Worm (Caenorhabditis elegans) whole organism, L4 larva: ENCODE measurements around the gene tost-1.
A peak's percentile ranks its signal among the peaks of the same experiment; 100 is the strongest.

Experiments
- F26F4.8 ChIP-seq: fragments of 200-800 bp; sonication (Bioruptor generic); conservative IDR thresholded peaks from 2 replicates; pipeline ENCODE4 v1.3.6; 2022; ENCODE audit warnings: missing genetic modification characterization, missing compliant biosample characterization
- F37D6.2 ChIP-seq: sonication (generic microtip); optimal IDR thresholded peaks from 2 replicates; lab custom pipeline; 2016; ENCODE audit warnings: mild to moderate bottlenecking, missing genetic modification characterization, missing compliant biosample characterization
- F44E2.7 ChIP-seq: fragments of 200-800 bp; sonication (Bioruptor generic); IDR thresholded peaks from 2 replicates; pipeline ENCODE4 v2.1.2; 2022; ENCODE audit warnings: missing genetic modification characterization, missing compliant biosample characterization
- T26A8.4 ChIP-seq: fragments of 200-800 bp; sonication (Bioruptor generic); IDR thresholded peaks from 2 replicates; pipeline ENCODE4 v1.3.6; 2022; ENCODE audit warnings: missing genetic modification characterization, missing compliant biosample characterization
- Y75B8A.6 ChIP-seq: fragments of 200-800 bp; sonication (Bioruptor generic); IDR thresholded peaks from 2 replicates; pipeline ENCODE4 v1.3.6; 2022; ENCODE audit warnings: missing genetic modification reagents, missing genetic modification characterization, missing compliant biosample characterization
- ZK337.2 ChIP-seq: fragments of 200-800 bp; sonication (Bioruptor generic); IDR thresholded peaks from 2 replicates; pipeline ENCODE4 v1.3.6; 2022; ENCODE audit warnings: missing genetic modification reagents, missing genetic modification characterization, missing compliant biosample characterization
- aha-1 ChIP-seq: fragments of 150-350 bp; peaks from one replicate; lab custom pipeline; 2014; ENCODE audit warnings: missing biosample characterization, missing genetic modification characterization
- aly-2 ChIP-seq: sonication (generic microtip); optimal IDR thresholded peaks from 2 replicates; lab custom pipeline; 2018; ENCODE audit warnings: missing biosample characterization, missing genetic modification characterization
- ama-1 ChIP-seq: fragments of 150-350 bp; optimal IDR thresholded peaks from 2 replicates; lab custom pipeline; 2014; ENCODE audit warnings: inconsistent platforms, mixed read lengths
- arid-1 ChIP-seq: fragments of 200-800 bp; sonication (Bioruptor generic); conservative IDR thresholded peaks from 2 replicates; pipeline ENCODE4 v1.3.6; 2022; ENCODE audit warnings: missing genetic modification reagents, missing genetic modification characterization, missing compliant biosample characterization
- ceh-28 ChIP-seq: fragments of 150-350 bp; optimal IDR thresholded peaks from 2 replicates; lab custom pipeline; 2014; ENCODE audit warnings: missing biosample characterization, missing genetic modification reagents, missing genetic modification characterization
- ceh-62 ChIP-seq: sonication (generic microtip); optimal IDR thresholded peaks from 2 replicates; lab custom pipeline; 2017; ENCODE audit warnings: missing biosample characterization, missing genetic modification characterization
- ceh-82 ChIP-seq: sonication (generic microtip); optimal IDR thresholded peaks from 2 replicates; lab custom pipeline; 2017; ENCODE audit warnings: missing biosample characterization, missing genetic modification characterization
- ces-1 ChIP-seq: fragments of 150-350 bp; sonication (generic microtip); optimal IDR thresholded peaks from 4 replicates; lab custom pipeline; 2014; ENCODE audit warnings: missing biosample characterization, missing genetic modification reagents, missing genetic modification characterization
- cey-2 ChIP-seq: sonication (generic microtip); optimal IDR thresholded peaks from 3 replicates; lab custom pipeline; 2017; ENCODE audit warnings: missing genetic modification characterization, mild to moderate bottlenecking, missing compliant biosample characterization, antibody characterized with exemption, borderline replicate concordance; ENCODE audit not compliant: insufficient read depth
- dmd-8 ChIP-seq: fragments of 200-800 bp; sonication (Bioruptor generic); IDR thresholded peaks from 2 replicates; pipeline ENCODE4 v1.3.6; 2022; ENCODE audit warnings: missing genetic modification characterization, missing compliant biosample characterization
- dmd-9 ChIP-seq: fragments of 200-800 bp; sonication (Bioruptor generic); IDR thresholded peaks from 2 replicates; pipeline ENCODE4 v1.3.6; 2022; ENCODE audit warnings: missing genetic modification reagents, missing genetic modification characterization, missing compliant biosample characterization
- duxl-1 ChIP-seq: sonication (generic microtip); optimal IDR thresholded peaks from 2 replicates; lab custom pipeline; 2016; ENCODE audit warnings: mild to moderate bottlenecking, missing genetic modification characterization, moderate library complexity, missing compliant biosample characterization; ENCODE audit not compliant: poor library complexity
- dve-1 ChIP-seq: sonication (generic microtip); optimal IDR thresholded peaks from 2 replicates; lab custom pipeline; 2017; ENCODE audit warnings: antibody characterized with exemption, mild to moderate bottlenecking, missing genetic modification characterization, missing compliant biosample characterization; ENCODE audit not compliant: insufficient read depth
- fkh-10 ChIP-seq: fragments of 150-350 bp; optimal IDR thresholded peaks from 2 replicates; lab custom pipeline; 2014; ENCODE audit warnings: missing biosample characterization, missing genetic modification reagents, missing genetic modification characterization
- hif-1 ChIP-seq, 2 experiments: sonication (generic microtip); optimal IDR thresholded peaks; 2 replicates each; lab custom pipeline; 2016 to 2017; ENCODE audit warnings: missing compliant biosample characterization in 2 of 2, missing genetic modification characterization in 2 of 2, missing genetic modification reagents in 2 of 2, missing genotype in 2 of 2, mild to moderate bottlenecking in 1 of 2
- lim-7 ChIP-seq: fragments of 200-800 bp; sonication (Bioruptor generic); IDR thresholded peaks from 2 replicates; pipeline ENCODE4 v1.3.6; 2022; ENCODE audit warnings: missing genetic modification characterization, missing compliant biosample characterization
- lin-1 ChIP-seq: fragments of 200-800 bp; sonication (Bioruptor generic); IDR thresholded peaks from 2 replicates; pipeline ENCODE4 v1.3.6; 2022; ENCODE audit warnings: missing genetic modification reagents, missing genetic modification characterization, missing compliant biosample characterization
- lin-15B ChIP-seq: fragments of 150-350 bp; sonication (generic microtip); optimal IDR thresholded peaks from 3 replicates; lab custom pipeline; 2014; ENCODE audit warnings: missing biosample characterization, missing genetic modification characterization
- lir-3 ChIP-seq: sonication (generic microtip); optimal IDR thresholded peaks from 2 replicates; lab custom pipeline; 2016; ENCODE audit warnings: mild to moderate bottlenecking, missing genetic modification characterization, missing compliant biosample characterization
- lsy-2 ChIP-seq, 2 experiments: fragments of 150-350 bp in 1 of 2; sonication (generic microtip) in 1 of 2; optimal IDR thresholded peaks; 2 replicates each; lab custom pipeline; 2014 to 2017; ENCODE audit warnings: missing biosample characterization in 2 of 2, missing genetic modification characterization in 2 of 2
- madf-9 ChIP-seq: fragments of 200-800 bp; sonication (Bioruptor generic); conservative IDR thresholded peaks from 2 replicates; pipeline ENCODE4 v1.3.6; 2022; ENCODE audit warnings: missing genetic modification reagents, missing genetic modification characterization, missing compliant biosample characterization
- mdl-1 ChIP-seq, 2 experiments: fragments of 150-350 bp in 1 of 2; sonication (generic microtip) in 1 of 2; optimal IDR thresholded peaks; 2 replicates each; lab custom pipeline; 2014 to 2017; ENCODE audit warnings: missing biosample characterization in 2 of 2, missing genetic modification characterization in 2 of 2
- mdt-29 ChIP-seq: fragments of 200-800 bp; sonication (Bioruptor generic); IDR thresholded peaks from 2 replicates; pipeline ENCODE4 v1.3.6; 2022; ENCODE audit warnings: missing genetic modification reagents, missing genetic modification characterization, missing compliant biosample characterization
- mep-1 ChIP-seq: fragments of 150-350 bp; sonication (generic microtip); optimal IDR thresholded peaks from 3 replicates; lab custom pipeline; 2014; ENCODE audit warnings: missing biosample characterization, missing genetic modification characterization
- mes-2 ChIP-seq: sonication (generic microtip); optimal IDR thresholded peaks from 2 replicates; lab custom pipeline; 2016; ENCODE audit warnings: missing genotype, mild to moderate bottlenecking, missing genetic modification characterization, missing compliant biosample characterization; ENCODE audit not compliant: poor library complexity, severe bottlenecking
- nhr-10 ChIP-seq: fragments of 150-350 bp; optimal IDR thresholded peaks from 2 replicates; lab custom pipeline; 2014; ENCODE audit warnings: missing biosample characterization, missing genetic modification characterization
- nhr-111 ChIP-seq: fragments of 200-800 bp; sonication (Bioruptor generic); optimal IDR thresholded peaks from 2 replicates; lab custom pipeline; 2018; ENCODE audit warnings: mild to moderate bottlenecking, missing genetic modification characterization, missing compliant biosample characterization
- nhr-237 ChIP-seq: sonication (generic microtip); optimal IDR thresholded peaks from 2 replicates; lab custom pipeline; 2017; ENCODE audit warnings: missing biosample characterization, missing genetic modification characterization
- nhr-28 ChIP-seq: fragments of 150-350 bp; optimal IDR thresholded peaks from 2 replicates; lab custom pipeline; 2014; ENCODE audit warnings: missing biosample characterization, missing genetic modification characterization
- nhr-41 ChIP-seq: fragments of 200-800 bp; sonication (Bioruptor generic); IDR thresholded peaks from 2 replicates; pipeline ENCODE4 v1.3.6; 2022; ENCODE audit warnings: missing genetic modification reagents, missing genetic modification characterization, missing compliant biosample characterization
- nhr-42 ChIP-seq: fragments of 200-800 bp; sonication (Bioruptor generic); IDR thresholded peaks from 2 replicates; pipeline ENCODE4 v1.3.6; 2022; ENCODE audit warnings: missing genetic modification characterization, missing compliant biosample characterization
- nhr-48 ChIP-seq: sonication (generic microtip); optimal IDR thresholded peaks from 2 replicates; lab custom pipeline; 2016; ENCODE audit warnings: mild to moderate bottlenecking, missing genetic modification characterization, missing compliant biosample characterization
- nhr-6 ChIP-seq: fragments of 150-350 bp; optimal IDR thresholded peaks from 2 replicates; lab custom pipeline; 2014; ENCODE audit warnings: missing biosample characterization, missing genetic modification characterization
- nhr-76 ChIP-seq: fragments of 150-350 bp; optimal IDR thresholded peaks from 2 replicates; lab custom pipeline; 2014; ENCODE audit warnings: missing biosample characterization, missing genetic modification characterization
- pha-4 ChIP-seq, 2 experiments: fragments of 150-350 bp in 1 of 2; fragments of 200-800 bp in 1 of 2; sonication (Bioruptor generic) in 1 of 2; IDR thresholded peaks in 1 of 2; optimal IDR thresholded peaks in 1 of 2; 2 replicates each; pipeline versions ENCODE4 v1.3.6 to Lab custom; 2014 to 2022; ENCODE audit warnings: missing genetic modification characterization in 2 of 2, missing genetic modification reagents in 2 of 2, missing biosample characterization in 1 of 2, missing compliant biosample characterization in 1 of 2
- php-3 ChIP-seq: fragments of 200-800 bp; sonication (Bioruptor generic); IDR thresholded peaks from 2 replicates; pipeline ENCODE4 v1.3.6; 2022; ENCODE audit warnings: missing genetic modification reagents, missing genetic modification characterization, missing compliant biosample characterization
- sdz-12 ChIP-seq: fragments of 200-800 bp; sonication (Bioruptor generic); optimal IDR thresholded peaks from 2 replicates; lab custom pipeline; 2018; ENCODE audit warnings: mild to moderate bottlenecking, missing genetic modification characterization, missing compliant biosample characterization
- skn-1 ChIP-seq: fragments of 150-350 bp; optimal IDR thresholded peaks from 2 replicates; lab custom pipeline; 2014; ENCODE audit warnings: missing biosample characterization, missing genetic modification characterization
- spr-1 ChIP-seq: sonication (generic microtip); optimal IDR thresholded peaks from 2 replicates; lab custom pipeline; 2016; ENCODE audit warnings: mild to moderate bottlenecking, missing genetic modification characterization, missing compliant biosample characterization
- tra-1 ChIP-seq: fragments of 200-800 bp; sonication (Bioruptor generic); IDR thresholded peaks from 2 replicates; pipeline ENCODE4 v1.3.6; 2022; ENCODE audit warnings: missing genetic modification reagents, missing genetic modification characterization, missing compliant biosample characterization
- unc-130 ChIP-seq: sonication (generic microtip); optimal IDR thresholded peaks from 2 replicates; lab custom pipeline; 2016; ENCODE audit warnings: missing genetic modification reagents, missing genetic modification characterization, missing compliant biosample characterization
- unc-39 ChIP-seq: sonication (generic microtip); optimal IDR thresholded peaks from 2 replicates; lab custom pipeline; 2017; ENCODE audit warnings: missing biosample characterization, missing genetic modification characterization
- vab-7 ChIP-seq: fragments of 200-800 bp; sonication (Bioruptor generic); IDR thresholded peaks from 2 replicates; pipeline ENCODE4 v1.3.6; 2022; ENCODE audit warnings: missing genetic modification reagents, missing genetic modification characterization, missing compliant biosample characterization
- zip-2 ChIP-seq: fragments of 150-350 bp; optimal IDR thresholded peaks from 2 replicates; lab custom pipeline; 2014; ENCODE audit warnings: missing biosample characterization, missing genetic modification characterization
- ztf-7 ChIP-seq: fragments of 150-350 bp; optimal IDR thresholded peaks from 2 replicates; lab custom pipeline; 2014; ENCODE audit warnings: missing biosample characterization, missing genetic modification characterization

tost-1 gene

ce11 chrIII:4899728-4900127 lies 21.6 kb upstream of the tost-1 start (continued):
- TF ChIP-seq nhr-6 (tag; lab: Kevin White, UChicago): peak; percentile 97
- TF ChIP-seq duxl-1 (tag; lab: Kevin White, UChicago): peak; percentile 93
- peak; percentile 100 for TF ChIP-seq aha-1 (tag; lab: Kevin White, UChicago)
- TF ChIP-seq nhr-10 (tag; lab: Kevin White, UChicago): peak; percentile 96
- peak; percentile 94 to 97 for TF ChIP-seq hif-1 (tag; optimal IDR thresholded peaks at IDR 0.05; lab: Kevin White, UChicago)
- TF ChIP-seq spr-1 (tag; lab: Kevin White, UChicago): peak; percentile 96
- TF ChIP-seq lir-3 (tag; lab: Kevin White, UChicago): peak; percentile 86
- peak; percentile 58; the same call in 1 of the 2 replicates for TF ChIP-seq dmd-8 (GFP tag; lab: Robert Waterston, UW)
- TF ChIP-seq dve-1 (tag; lab: Kevin White, UChicago): peak; percentile 100
- TF ChIP-seq F37D6.2 (tag; lab: Kevin White, UChicago): peak; percentile 97
- peak; percentile 99 for TF ChIP-seq mep-1 (tag; lab: Kevin White, UChicago)
- peak; percentile 83 for TF ChIP-seq nhr-76
- peak; percentile 68 for TF ChIP-seq ama-1 (lab: Kevin White, UChicago)
- TF ChIP-seq ceh-28 (tag; lab: Kevin White, UChicago): peak; percentile 36
- peak; percentile 97 for TF ChIP-seq madf-9
- peak; percentile 98 for TF ChIP-seq nhr-48 (tag; lab: Kevin White, UChicago)
- TF ChIP-seq sdz-12 (GFP tag; lab: Kevin White, UChicago): peak; percentile 95
- peak; percentile 75 for TF ChIP-seq F26F4.8 (GFP tag; lab: Robert Waterston, UW)
- TF ChIP-seq lim-7: peak; percentile 73
- TF ChIP-seq mdl-1 (tag; optimal IDR thresholded peaks at IDR 0.05; lab: Kevin White, UChicago): peak; percentile 79 to 99
- peak; percentile 64 for TF ChIP-seq skn-1
- TF ChIP-seq ZK337.2 (GFP tag; lab: Robert Waterston, UW): peak; percentile 81; the same call in 1 of the 2 replicates
- peak; percentile 79 for TF ChIP-seq unc-130
- peak; percentile 99 for TF ChIP-seq fkh-10 (GFP tag; lab: Kevin White, UChicago)
- TF ChIP-seq tra-1 (GFP tag; lab: Robert Waterston, UW): peak; percentile 99
- peak; percentile 87 for TF ChIP-seq zip-2
- TF ChIP-seq mdt-29 (GFP tag; lab: Robert Waterston, UW): peak; percentile 98
- peak; percentile 97 for TF ChIP-seq php-3 (GFP tag; lab: Robert Waterston, UW)
- TF ChIP-seq dmd-9: peak; percentile 96
- peak; percentile 98 for TF ChIP-seq T26A8.4 (GFP tag; lab: Robert Waterston, UW)
- peak; percentile 96 for TF ChIP-seq nhr-42
- TF ChIP-seq mes-2 (tag; lab: Kevin White, UChicago): peak; percentile 94
- peak; percentile 77 for TF ChIP-seq nhr-237 (tag; lab: Kevin White, UChicago)
- TF ChIP-seq nhr-28 (tag; lab: Kevin White, UChicago): peak; percentile 98
- peak; percentile 99 for TF ChIP-seq nhr-41 (GFP tag; lab: Robert Waterston, UW)
- peak; percentile 95 for TF ChIP-seq Y75B8A.6
- TF ChIP-seq ceh-82 (tag; lab: Kevin White, UChicago): peak; percentile 10
- TF ChIP-seq nhr-111 (GFP tag; lab: Kevin White, UChicago): peak; percentile 57
- no peak for TF ChIP-seq aly-2 (tag; lab: Kevin White, UChicago)
- TF ChIP-seq ztf-7 (tag; lab: Kevin White, UChicago): peak; percentile 74
- TF ChIP-seq lin-15B: peak; percentile 71
- TF ChIP-seq pha-4 (GFP tag; IDR thresholded peaks at IDR 0.05; lab: Robert Waterston, UW): peak; percentile 98
- peak; percentile 55 for TF ChIP-seq pha-4 (tag; optimal IDR thresholded peaks at IDR 0.05; lab: Kevin White, UChicago)
- peak; percentile 95 for TF ChIP-seq arid-1
- TF ChIP-seq ces-1: peak; percentile 70
- TF ChIP-seq lin-1 (GFP tag; lab: Robert Waterston, UW): peak; percentile 99
- TF ChIP-seq vab-7 (GFP tag; lab: Robert Waterston, UW): peak; percentile 97
- TF ChIP-seq F44E2.7 (GFP tag; lab: Robert Waterston, UW): peak; percentile 84; the same call in 1 of the 2 replicates
- peak; percentile 9 for TF ChIP-seq cey-2 (tag; lab: Kevin White, UChicago)
- peak; percentile 93 to 97 for TF ChIP-seq lsy-2 (tag; optimal IDR thresholded peaks at IDR 0.05; lab: Kevin White, UChicago)
- TF ChIP-seq unc-39: peak; percentile 90
- no peak for TF ChIP-seq ceh-62 (tag; lab: Kevin White, UChicago)
